Fruit fly (Drosophila melanogaster) whole organism, pupa: ENCODE measurements around the gene Obp19c.

ENCODE experiments used
- CG10348 ChIP-seq: fragments of 200-800 bp; sonication (Bioruptor generic); IDR thresholded peaks from 2 replicates; pipeline ENCODE4 v1.3.6; 2022; ENCODE audit warnings: missing biosample characterization, missing genetic modification characterization
- CG12605 ChIP-seq: fragments of 200-800 bp; sonication (Bioruptor generic); IDR thresholded peaks from 2 replicates; pipeline ENCODE4 v1.3.6; 2022; ENCODE audit warnings: missing biosample characterization, missing genetic modification characterization
- CG13204 ChIP-seq: fragments of 200-800 bp; sonication (Bioruptor generic); optimal IDR thresholded peaks from 2 replicates; lab custom pipeline; 2018; ENCODE audit warnings: missing biosample characterization, mild to moderate bottlenecking, missing genetic modification characterization, moderate library complexity
- CG14655 ChIP-seq: fragments of 200-800 bp; sonication (Bioruptor generic); optimal IDR thresholded peaks from 3 replicates; lab custom pipeline; 2017; ENCODE audit warnings: mild to moderate bottlenecking, missing biosample characterization, missing genetic modification reagents, missing genetic modification characterization
- CG15710 ChIP-seq: fragments of 200-800 bp; sonication (Bioruptor generic); optimal IDR thresholded peaks from 2 replicates; lab custom pipeline; 2018; ENCODE audit warnings: missing biosample characterization, mild to moderate bottlenecking, missing genetic modification characterization, moderate library complexity
- CG17806 ChIP-seq: fragments of 200-800 bp; sonication (Bioruptor generic); optimal IDR thresholded peaks from 2 replicates; lab custom pipeline; 2018; ENCODE audit warnings: missing biosample characterization, mild to moderate bottlenecking, missing genetic modification characterization, moderate library complexity
- CG32121 ChIP-seq: fragments of 200-800 bp; sonication (Bioruptor generic); IDR thresholded peaks from 2 replicates; pipeline ENCODE4 v1.3.6; 2022; ENCODE audit warnings: missing biosample characterization, missing genetic modification characterization
- CG34367 ChIP-seq: fragments of 200-800 bp; sonication (Bioruptor generic); optimal IDR thresholded peaks from 2 replicates; lab custom pipeline; 2018; ENCODE audit warnings: missing biosample characterization, mild to moderate bottlenecking, missing genetic modification characterization
- CG4496 ChIP-seq: fragments of 200-800 bp; sonication (Bioruptor generic); IDR thresholded peaks from 3 replicates; pipeline ENCODE4 v1.3.6; 2022; ENCODE audit warnings: missing biosample characterization, missing genetic modification characterization
- CG8159 ChIP-seq: fragments of 200-800 bp; sonication (Bioruptor generic); optimal IDR thresholded peaks from 3 replicates; lab custom pipeline; 2018; ENCODE audit warnings: missing biosample characterization, mild to moderate bottlenecking, missing genetic modification characterization, moderate library complexity
- CG8301 ChIP-seq: fragments of 200-800 bp; sonication (Bioruptor generic); optimal IDR thresholded peaks from 2 replicates; lab custom pipeline; 2018; ENCODE audit warnings: missing biosample characterization, mild to moderate bottlenecking, missing genetic modification characterization
- CG9948 ChIP-seq: fragments of 200-800 bp; sonication (Bioruptor generic); optimal IDR thresholded peaks from 2 replicates; lab custom pipeline; 2018; ENCODE audit warnings: missing biosample characterization, mild to moderate bottlenecking, missing genetic modification characterization, moderate library complexity
- D1 ChIP-seq: fragments of 200-800 bp; sonication (Bioruptor generic); optimal IDR thresholded peaks from 2 replicates; lab custom pipeline; 2018; ENCODE audit warnings: missing biosample characterization, mild to moderate bottlenecking, missing genetic modification characterization, moderate library complexity
- EcR ChIP-seq: fragments of 200-800 bp; sonication (Bioruptor generic); optimal IDR thresholded peaks from 3 replicates; lab custom pipeline; 2019; ENCODE audit warnings: missing biosample characterization, missing genetic modification characterization, mild to moderate bottlenecking, moderate library complexity, missing genetic modification reagents
- Ets98B ChIP-seq: fragments of 200-800 bp; sonication (Bioruptor generic); IDR thresholded peaks from 2 replicates; pipeline ENCODE4 v1.3.6; 2022; ENCODE audit warnings: missing biosample characterization, missing genetic modification characterization
- Pif1A ChIP-seq: fragments of 200-800 bp; sonication (Bioruptor generic); optimal IDR thresholded peaks from 3 replicates; lab custom pipeline; 2016; ENCODE audit warnings: missing biosample characterization, missing genetic modification characterization
- Pif1B ChIP-seq: fragments of 200-800 bp; sonication (Bioruptor generic); optimal IDR thresholded peaks from 3 replicates; lab custom pipeline; 2016; ENCODE audit warnings: missing biosample characterization, missing genetic modification characterization
- Snoo ChIP-seq: fragments of 200-800 bp; sonication (Bioruptor generic); optimal IDR thresholded peaks from 3 replicates; lab custom pipeline; 2017; ENCODE audit warnings: missing biosample characterization, mild to moderate bottlenecking, missing genetic modification characterization, inconsistent platforms
- fd96Ca ChIP-seq: fragments of 200-800 bp; sonication (Bioruptor generic); IDR thresholded peaks from 3 replicates; pipeline ENCODE4 v1.3.6; 2022; ENCODE audit warnings: missing biosample characterization, missing genetic modification characterization
- gl ChIP-seq: fragments of 200-800 bp; sonication (Bioruptor generic); optimal IDR thresholded peaks from 2 replicates; lab custom pipeline; 2018; ENCODE audit warnings: missing biosample characterization, mild to moderate bottlenecking, missing genetic modification characterization
- rn ChIP-seq: fragments of 200-800 bp; sonication (Bioruptor generic); IDR thresholded peaks from 2 replicates; pipeline ENCODE4 v1.3.6; 2022; ENCODE audit warnings: missing biosample characterization, missing genetic modification characterization

Gene Obp19c

DNA sequence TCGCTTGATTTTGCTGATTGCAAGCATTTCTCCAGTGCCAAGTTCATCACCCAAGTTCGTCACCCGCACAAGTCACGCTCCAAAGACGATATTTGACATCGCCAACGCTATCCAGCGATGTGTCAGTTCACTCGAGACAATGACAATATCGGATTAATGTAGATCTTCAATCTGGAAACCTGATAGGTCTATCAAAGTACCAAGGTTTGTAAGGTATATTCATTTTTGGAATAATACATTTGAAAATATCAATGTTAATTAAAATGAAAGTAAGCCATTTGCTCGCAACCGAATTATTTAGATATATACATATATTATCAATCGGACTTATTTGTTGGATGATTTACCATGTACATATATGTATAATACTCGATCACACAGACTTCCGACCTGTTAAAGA lies at the start of gene Obp19c:
Obp19c (minus strand) TSS at position 101 of the 400 bp plus-strand sequence.
- TF ChIP-seq CG9948, result no peak
- TF ChIP-seq gl (tag; lab: Kevin White, UChicago), result no peak
- TF ChIP-seq EcR (GFP tag; lab: Kevin White, UChicago), result no peak
- no peak for TF ChIP-seq Ets98B (GFP tag; lab: Robert Waterston, UW)
- no peak for TF ChIP-seq CG12605 (GFP tag; lab: Robert Waterston, UW)
- TF ChIP-seq CG13204 (GFP tag; lab: Kevin White, UChicago), result no peak
- TF ChIP-seq D1 (tag; lab: Kevin White, UChicago), result no peak
- no peak for TF ChIP-seq CG8159 (tag; lab: Kevin White, UChicago)
- TF ChIP-seq Pif1B (GFP tag; lab: Kevin White, UChicago), result no peak
- no peak for TF ChIP-seq CG34367
- no peak for TF ChIP-seq CG32121 (GFP tag; lab: Robert Waterston, UW)
- TF ChIP-seq CG10348 (GFP tag; lab: Robert Waterston, UW), result no peak
- no peak for TF ChIP-seq rn (GFP tag; lab: Robert Waterston, UW)
- no peak for TF ChIP-seq Snoo (tag; lab: Kevin White, UChicago)
- TF ChIP-seq CG17806 (tag; lab: Kevin White, UChicago), result no peak
- TF ChIP-seq CG4496 (GFP tag; lab: Robert Waterston, UW), result no peak
- no peak for TF ChIP-seq CG14655 (GFP tag; lab: Kevin White, UChicago)
- no peak for TF ChIP-seq fd96Ca (GFP tag; lab: Robert Waterston, UW)
- TF ChIP-seq CG8301 (tag; lab: Kevin White, UChicago), result no peak

DNA sequence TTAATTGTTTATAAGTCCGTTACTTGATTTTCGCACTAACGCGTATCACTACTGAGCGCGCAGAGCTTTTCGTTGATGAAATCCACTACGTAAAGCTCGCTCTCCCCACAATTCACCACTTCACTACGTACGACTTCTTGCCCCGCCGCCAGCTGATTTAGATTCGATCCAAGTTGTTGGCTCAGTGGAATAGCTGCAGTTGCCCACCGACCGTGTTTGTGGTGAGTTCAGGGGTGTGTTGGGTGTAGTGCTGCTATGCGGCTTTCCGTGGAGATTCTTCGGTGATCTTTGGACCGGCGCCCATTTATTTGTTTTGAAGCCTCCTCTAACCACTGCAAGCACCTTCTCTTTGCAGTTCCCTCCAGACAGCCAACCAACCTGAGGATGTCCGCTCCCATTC lies 49.4 kb upstream of the Obp19c start:
- TF ChIP-seq Snoo (tag; lab: Kevin White, UChicago) (no peak), CG12605 (GFP tag; lab: Robert Waterston, UW) (peak; percentile 77), CG9948 (peak; percentile 12), Ets98B (GFP tag; lab: Robert Waterston, UW) (peak; percentile 80), EcR (GFP tag; lab: Kevin White, UChicago) (peak; percentile 9), CG14655 (GFP tag; lab: Kevin White, UChicago) (no peak), CG34367 (peak; percentile 42), CG13204 (GFP tag; lab: Kevin White, UChicago) (no peak), CG4496 (GFP tag; lab: Robert Waterston, UW) (peak; percentile 84), CG10348 (GFP tag; lab: Robert Waterston, UW) (no peak), Pif1A (no peak), D1 (tag; lab: Kevin White, UChicago) (no peak), CG32121 (GFP tag; lab: Robert Waterston, UW) (peak; percentile 75), CG8301 (tag; lab: Kevin White, UChicago) (peak; percentile 50), gl (tag; lab: Kevin White, UChicago) (peak; percentile 59), CG15710 (peak; percentile 22), fd96Ca (GFP tag; lab: Robert Waterston, UW) (peak; percentile 58; the same call in 2 of the 3 replicates), CG8159 (tag; lab: Kevin White, UChicago) (no peak), rn (GFP tag; lab: Robert Waterston, UW) (no peak), Pif1B (GFP tag; lab: Kevin White, UChicago) (peak; percentile 52), CG17806 (tag; lab: Kevin White, UChicago) (peak; percentile 10)
- TF ChIP-seq, all 21 proteins: peak for 13

DNA sequence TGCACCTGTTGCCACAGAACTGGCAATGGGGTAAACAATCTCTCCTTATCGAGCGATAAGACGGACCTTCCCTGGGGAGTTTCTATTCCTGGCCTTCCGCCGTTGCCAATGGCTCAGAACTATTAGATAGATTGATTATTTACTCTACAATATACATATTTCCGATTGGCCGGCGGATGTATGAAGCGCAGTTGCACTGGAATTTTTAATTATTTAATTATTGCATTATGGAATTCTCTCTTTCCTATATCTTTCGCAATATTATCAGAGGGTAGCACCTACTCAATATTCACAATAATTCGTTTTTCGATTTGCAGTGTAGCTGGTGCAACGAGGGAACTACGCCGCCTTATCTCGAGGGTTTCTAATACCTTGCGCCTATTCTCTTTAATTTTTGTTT lies 48.4 kb upstream of the Obp19c start, which contains the start of gene GstT3:
GstT3 (plus strand) TSS at position 301 of the 400 bp plus-strand sequence.
- TF ChIP-seq CG15710, result no peak

DNA sequence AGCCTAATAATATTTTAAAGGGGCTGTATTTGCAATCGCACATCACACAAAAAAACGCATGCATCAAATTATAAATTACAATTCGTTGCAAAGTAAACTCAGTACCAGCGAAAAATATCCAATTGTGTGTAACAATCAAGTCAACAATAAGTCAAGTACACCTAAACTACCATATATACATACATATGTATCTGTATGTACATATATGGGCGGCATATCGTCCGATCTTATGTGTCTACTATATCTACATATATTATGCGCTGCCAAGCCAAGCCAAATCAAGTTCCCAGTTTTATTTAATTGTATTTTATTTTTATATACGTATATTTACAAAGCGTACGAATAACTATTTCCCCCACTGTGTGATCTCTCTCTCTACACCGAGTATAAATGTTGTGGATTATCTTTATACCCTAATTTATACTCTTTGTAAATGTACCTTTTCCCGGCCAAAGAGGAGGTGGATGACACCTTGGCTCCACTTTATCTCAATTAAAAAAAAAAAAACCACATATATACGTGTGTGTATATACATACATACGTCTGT lies 47.7 kb upstream of the Obp19c start:
- no peak for TF ChIP-seq CG8301 (tag; lab: Kevin White, UChicago)
- no peak for TF ChIP-seq CG32121 (GFP tag; lab: Robert Waterston, UW)
- TF ChIP-seq CG34367, result no peak
- TF ChIP-seq fd96Ca (GFP tag; lab: Robert Waterston, UW), result no peak
- no peak for TF ChIP-seq CG8159 (tag; lab: Kevin White, UChicago)
- TF ChIP-seq CG9948, result no peak
- TF ChIP-seq CG14655 (GFP tag; lab: Kevin White, UChicago), result no peak

DNA sequence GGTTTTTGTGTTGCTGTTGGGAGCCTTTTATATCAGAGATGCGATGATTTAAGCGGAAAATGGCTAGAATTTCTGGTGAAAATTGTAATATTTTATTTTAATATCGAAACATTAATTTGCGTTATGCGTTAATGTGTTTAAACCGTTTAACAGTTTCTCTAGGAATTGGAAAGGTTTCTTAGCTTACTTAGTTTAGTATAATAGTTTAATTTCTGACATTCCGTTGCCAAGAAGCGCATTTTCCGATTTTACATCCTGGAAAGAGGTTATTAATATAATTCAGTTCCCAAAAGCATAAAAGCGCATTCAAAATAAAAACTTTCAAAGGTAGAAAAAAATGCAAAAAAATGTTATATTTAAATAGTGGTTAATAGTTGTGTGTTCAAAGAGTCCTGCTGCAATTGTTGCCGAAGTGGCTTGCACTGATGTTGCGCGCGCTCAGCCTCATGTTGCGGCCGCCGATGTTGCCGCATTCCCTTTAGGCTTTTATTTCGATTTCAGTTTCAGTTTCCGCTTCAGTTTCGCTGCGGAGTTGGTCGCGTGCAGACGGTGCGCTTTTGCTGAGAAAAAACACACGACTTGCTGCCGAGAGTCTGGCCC lies 30.2 kb upstream of the Obp19c start, which contains the start of gene tbc:
tbc (plus strand) TSS at position 504 of the 600 bp plus-strand sequence.
- TF ChIP-seq CG4496 (GFP tag; lab: Robert Waterston, UW) (no peak), CG8159 (tag; lab: Kevin White, UChicago) (no peak), Ets98B (GFP tag; lab: Robert Waterston, UW) (no peak), CG13204 (GFP tag; lab: Kevin White, UChicago) (no peak), rn (GFP tag; lab: Robert Waterston, UW) (no peak), CG12605 (GFP tag; lab: Robert Waterston, UW) (no peak), CG10348 (GFP tag; lab: Robert Waterston, UW) (no peak), CG9948 (no peak), Pif1A (no peak), Snoo (tag; lab: Kevin White, UChicago) (no peak)
